Worm (Caenorhabditis elegans) whole organism, late embryonic: Measurements from ENCODE around the gene mec-12.

ENCODE experiments used
- C08G9.2 ChIP-seq: sonication (generic microtip); optimal IDR thresholded peaks from 2 replicates; lab custom pipeline; 2016; ENCODE audit warnings: mild to moderate bottlenecking, missing genetic modification characterization, moderate library complexity, missing compliant biosample characterization
- F13H6.1 ChIP-seq: sonication (generic microtip); optimal IDR thresholded peaks from 2 replicates; lab custom pipeline; 2016; ENCODE audit warnings: missing genetic modification characterization, missing compliant biosample characterization
- K09A11.1 ChIP-seq: sonication (generic microtip); optimal IDR thresholded peaks from 2 replicates; lab custom pipeline; 2017; ENCODE audit warnings: antibody characterized with exemption, mild to moderate bottlenecking, missing genetic modification characterization, missing compliant biosample characterization; ENCODE audit not compliant: insufficient read depth
- ama-1 ChIP-seq: fragments of 150-350 bp; optimal IDR thresholded peaks from 2 replicates; lab custom pipeline; 2014
- ceh-14 ChIP-seq: sonication (generic microtip); optimal IDR thresholded peaks from 2 replicates; lab custom pipeline; 2016; ENCODE audit warnings: missing genotype, missing genetic modification characterization, missing compliant biosample characterization
- ceh-18 ChIP-seq: sonication (generic microtip); optimal IDR thresholded peaks from 2 replicates; lab custom pipeline; 2016; ENCODE audit warnings: missing genetic modification characterization, missing compliant biosample characterization
- ceh-2 ChIP-seq: sonication (generic microtip); optimal IDR thresholded peaks from 2 replicates; lab custom pipeline; 2016; ENCODE audit warnings: missing genotype, missing genetic modification characterization, missing compliant biosample characterization
- ceh-22 ChIP-seq: sonication (generic microtip); optimal IDR thresholded peaks from 2 replicates; lab custom pipeline; 2017; ENCODE audit warnings: missing biosample characterization, missing genetic modification characterization
- ceh-24 ChIP-seq: sonication (generic microtip); optimal IDR thresholded peaks from 2 replicates; lab custom pipeline; 2016; ENCODE audit warnings: mild to moderate bottlenecking, missing genetic modification characterization, missing compliant biosample characterization
- ceh-30 ChIP-seq: fragments of 150-350 bp; optimal IDR thresholded peaks from 2 replicates; lab custom pipeline; 2014; ENCODE audit warnings: missing biosample characterization, missing genetic modification characterization
- ceh-45 ChIP-seq: fragments of 200-800 bp; sonication (Bioruptor generic); IDR thresholded peaks from 2 replicates; pipeline ENCODE4 v1.3.6; 2022; ENCODE audit warnings: missing genetic modification reagents, missing genetic modification characterization, missing compliant biosample characterization
- ceh-48 ChIP-seq: sonication (generic microtip); optimal IDR thresholded peaks from 2 replicates; lab custom pipeline; 2016; ENCODE audit warnings: missing genetic modification characterization, inconsistent platforms, missing compliant biosample characterization
- dmd-4 ChIP-seq: sonication (generic microtip); optimal IDR thresholded peaks from 2 replicates; lab custom pipeline; 2016; ENCODE audit warnings: borderline replicate concordance, missing genetic modification characterization, missing compliant biosample characterization
- dve-1 ChIP-seq: sonication (generic microtip); optimal IDR thresholded peaks from 2 replicates; lab custom pipeline; 2017; ENCODE audit warnings: antibody characterized with exemption, mild to moderate bottlenecking, missing genetic modification characterization, missing compliant biosample characterization
- elt-2 ChIP-seq: sonication (generic microtip); optimal IDR thresholded peaks from 2 replicates; lab custom pipeline; 2016; ENCODE audit warnings: missing genetic modification reagents, missing genetic modification characterization, missing compliant biosample characterization
- elt-4 ChIP-seq: sonication (generic microtip); optimal IDR thresholded peaks from 2 replicates; lab custom pipeline; 2016; ENCODE audit warnings: missing genetic modification characterization, missing compliant biosample characterization
- ets-4 ChIP-seq: sonication (generic microtip); optimal IDR thresholded peaks from 2 replicates; lab custom pipeline; 2016; ENCODE audit warnings: missing genetic modification characterization, missing compliant biosample characterization
- fax-1 ChIP-seq: sonication (generic microtip); optimal IDR thresholded peaks from 2 replicates; lab custom pipeline; 2016; ENCODE audit warnings: missing genotype, missing genetic modification characterization, missing compliant biosample characterization
- fkh-10 ChIP-seq: fragments of 150-350 bp; optimal IDR thresholded peaks from 2 replicates; lab custom pipeline; 2014; ENCODE audit warnings: missing biosample characterization, missing genetic modification reagents, missing genetic modification characterization
- fkh-6 ChIP-seq: sonication (generic microtip); optimal IDR thresholded peaks from 2 replicates; lab custom pipeline; 2016; ENCODE audit warnings: missing genetic modification characterization, missing compliant biosample characterization
- hlh-30 ChIP-seq: sonication (generic microtip); optimal IDR thresholded peaks from 2 replicates; lab custom pipeline; 2017; ENCODE audit warnings: antibody characterized with exemption, missing genetic modification characterization, missing compliant biosample characterization; ENCODE audit not compliant: insufficient read depth
- hlh-6 ChIP-seq: sonication (generic microtip); optimal IDR thresholded peaks from 2 replicates; lab custom pipeline; 2016; ENCODE audit warnings: missing genotype, missing genetic modification characterization, missing compliant biosample characterization
- lin-11 ChIP-seq: fragments of 200-800 bp; sonication (Bioruptor generic); optimal IDR thresholded peaks from 2 replicates; lab custom pipeline; 2018; ENCODE audit warnings: mild to moderate bottlenecking, missing genetic modification characterization, missing compliant biosample characterization
- madf-2 ChIP-seq: sonication (generic microtip); optimal IDR thresholded peaks from 2 replicates; lab custom pipeline; 2017; ENCODE audit warnings: missing genetic modification characterization, missing compliant biosample characterization
- mec-3 ChIP-seq: sonication (generic microtip); optimal IDR thresholded peaks from 2 replicates; lab custom pipeline; 2016; ENCODE audit warnings: borderline replicate concordance, missing genetic modification characterization, missing compliant biosample characterization
- odd-2 ChIP-seq: sonication (generic microtip); optimal IDR thresholded peaks from 2 replicates; lab custom pipeline; 2017; ENCODE audit warnings: antibody characterized with exemption, mild to moderate bottlenecking, missing genetic modification characterization, missing compliant biosample characterization
- pag-3 ChIP-seq: sonication (generic microtip); optimal IDR thresholded peaks from 2 replicates; lab custom pipeline; 2016; ENCODE audit warnings: missing compliant biosample characterization, missing genetic modification characterization, borderline replicate concordance
- pat-9 ChIP-seq: fragments of 200-800 bp; sonication (Bioruptor generic); optimal IDR thresholded peaks from 2 replicates; lab custom pipeline; 2018; ENCODE audit warnings: mild to moderate bottlenecking, missing genetic modification characterization, moderate library complexity, missing compliant biosample characterization
- pax-1 ChIP-seq: fragments of 150-350 bp; optimal IDR thresholded peaks from 2 replicates; lab custom pipeline; 2014; ENCODE audit warnings: missing biosample characterization, missing genetic modification characterization
- pha-2 ChIP-seq: sonication (generic microtip); optimal IDR thresholded peaks from 2 replicates; lab custom pipeline; 2017; ENCODE audit warnings: mild to moderate bottlenecking, missing genetic modification characterization, missing compliant biosample characterization
- pha-4 ChIP-seq: fragments of 150-350 bp; optimal IDR thresholded peaks from 2 replicates; lab custom pipeline; 2018; ENCODE audit warnings: missing biosample characterization, missing genetic modification reagents, missing genetic modification characterization
- pqm-1 ChIP-seq: sonication (generic microtip); optimal IDR thresholded peaks from 2 replicates; lab custom pipeline; 2016; ENCODE audit warnings: missing genetic modification characterization, missing compliant biosample characterization
- pros-1 ChIP-seq: fragments of 150-350 bp; optimal IDR thresholded peaks from 2 replicates; lab custom pipeline; 2014; ENCODE audit warnings: missing biosample characterization, missing genetic modification reagents, missing genetic modification characterization
- sox-4 ChIP-seq: sonication (generic microtip); optimal IDR thresholded peaks from 2 replicates; lab custom pipeline; 2017; ENCODE audit warnings: mild to moderate bottlenecking, missing genetic modification characterization, inconsistent platforms, missing compliant biosample characterization
- syd-9 ChIP-seq: sonication (generic microtip); optimal IDR thresholded peaks from 2 replicates; lab custom pipeline; 2016; ENCODE audit warnings: mild to moderate bottlenecking, missing genetic modification characterization, moderate library complexity, missing compliant biosample characterization
- tbx-2 ChIP-seq: sonication (generic microtip); optimal IDR thresholded peaks from 2 replicates; lab custom pipeline; 2016; ENCODE audit warnings: missing genetic modification characterization, missing compliant biosample characterization
- unc-3 ChIP-seq, 2 experiments: fragments of 200-800 bp in 1 of 2; sonication (Bioruptor generic) in 1 of 2; sonication (generic microtip) in 1 of 2; conservative IDR thresholded peaks in 1 of 2; optimal IDR thresholded peaks in 1 of 2; 2 replicates each; pipeline versions ENCODE4 v1.3.6 to Lab custom; 2016 to 2022; ENCODE audit warnings: missing compliant biosample characterization in 2 of 2, missing genetic modification characterization in 2 of 2, missing genetic modification reagents in 1 of 2
- unc-42 ChIP-seq: sonication (generic microtip); optimal IDR thresholded peaks from 2 replicates; lab custom pipeline; 2016; ENCODE audit warnings: missing genotype, missing genetic modification characterization, missing compliant biosample characterization
- unc-55 ChIP-seq: sonication (generic microtip); optimal IDR thresholded peaks from 2 replicates; lab custom pipeline; 2017; ENCODE audit warnings: missing biosample characterization, missing genetic modification reagents, missing genetic modification characterization
- unc-86 ChIP-seq: sonication (generic microtip); optimal IDR thresholded peaks from 2 replicates; lab custom pipeline; 2016; ENCODE audit warnings: missing genetic modification characterization, missing compliant biosample characterization
- zip-5 ChIP-seq: sonication (generic microtip); optimal IDR thresholded peaks from 2 replicates; lab custom pipeline; 2016; ENCODE audit warnings: missing genetic modification characterization, missing compliant biosample characterization

Gene mec-12

DNA sequence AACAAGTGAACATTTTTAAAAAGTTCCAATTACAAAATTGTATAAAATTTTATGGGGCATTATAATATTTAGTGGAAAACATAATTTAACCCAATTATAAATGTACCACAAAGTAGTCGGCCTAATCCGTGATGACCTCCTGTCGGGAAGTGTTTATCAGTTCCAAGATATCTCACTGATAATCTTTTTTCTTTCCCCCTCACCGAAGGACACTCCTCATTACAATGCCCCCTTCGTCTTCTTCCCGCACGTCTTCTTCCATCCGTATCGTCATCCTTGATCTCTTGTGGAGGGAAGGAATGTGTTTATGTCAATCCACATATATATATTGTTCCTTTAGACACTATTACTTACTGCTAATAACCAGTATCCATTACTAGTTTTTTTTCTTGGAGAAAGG, 26.3 kb upstream of the mec-12 start, which contains the start of gene R148.5:
Gene R148.5, plus strand, starts transcription at position 331 of the 400 bp plus-strand sequence.
- no peak for TF ChIP-seq ceh-18 (tag; lab: Kevin White, UChicago)
- TF ChIP-seq pqm-1 (tag; lab: Kevin White, UChicago), result no peak
- no peak for TF ChIP-seq C08G9.2
- no peak for TF ChIP-seq ceh-24
- TF ChIP-seq sox-4 (tag; lab: Kevin White, UChicago), result no peak

DNA sequence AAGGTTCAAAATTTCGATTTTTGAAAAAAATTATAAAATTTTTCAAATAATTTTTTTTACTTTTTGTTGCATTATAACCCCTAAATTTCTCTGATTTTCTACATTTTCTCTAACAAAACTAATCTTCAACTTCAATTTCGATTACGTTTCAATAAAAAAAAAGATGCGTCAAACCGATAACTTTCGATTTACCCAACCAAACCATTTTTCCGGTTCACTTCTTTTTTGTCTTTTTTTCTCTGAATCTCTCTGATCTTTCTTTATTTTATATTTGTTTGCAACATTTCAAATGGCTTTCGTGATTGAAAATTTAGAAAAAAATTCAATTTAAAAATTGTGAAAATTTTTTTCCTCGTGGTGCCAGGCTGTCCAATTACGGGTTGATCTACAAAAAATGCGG, 24.4 kb upstream of the mec-12 start:
- TF ChIP-seq unc-3 (GFP tag; conservative IDR thresholded peaks at IDR 0.05; lab: Robert Waterston, UW) (no peak), unc-3 (tag; optimal IDR thresholded peaks at IDR 0.05; lab: Kevin White, UChicago) (no peak), ceh-24 (no peak), F13H6.1 (tag; lab: Kevin White, UChicago) (no peak), hlh-30 (no peak), zip-5 (tag; lab: Kevin White, UChicago) (no peak), hlh-6 (tag; lab: Kevin White, UChicago) (no peak), mec-3 (tag; lab: Kevin White, UChicago) (no peak), ceh-22 (tag; lab: Kevin White, UChicago) (no peak), pat-9 (tag; lab: Kevin White, UChicago) (no peak), sox-4 (tag; lab: Kevin White, UChicago) (no peak), madf-2 (tag; lab: Kevin White, UChicago) (no peak), fkh-10 (no peak), unc-42 (tag; lab: Kevin White, UChicago) (no peak), fkh-6 (tag; lab: Kevin White, UChicago) (no peak), unc-86 (tag; lab: Kevin White, UChicago) (no peak)

DNA sequence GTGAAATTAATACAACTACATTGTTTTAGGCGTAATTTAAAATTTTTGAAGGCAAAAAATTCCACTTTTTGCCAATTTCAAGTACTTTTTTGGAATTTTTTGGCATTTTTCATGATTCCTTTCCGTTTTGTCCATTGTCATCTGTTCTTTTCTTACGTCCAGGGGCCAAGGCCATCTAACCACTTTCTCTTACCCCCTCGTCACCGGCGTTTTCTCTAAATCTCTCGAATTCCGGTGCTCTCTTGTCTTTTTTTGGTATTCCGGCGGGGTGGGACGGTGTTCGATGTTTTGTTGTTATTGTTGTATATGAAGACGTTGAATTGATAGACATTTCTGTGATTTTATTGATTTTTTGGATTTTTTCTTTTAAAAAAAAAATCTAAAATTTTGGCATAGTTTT, 22.6 kb upstream of the mec-12 start:
- TF ChIP-seq zip-5 (tag; lab: Kevin White, UChicago) (no peak), pax-1 (no peak), pat-9 (tag; lab: Kevin White, UChicago) (no peak)
- TF ChIP-seq, all 69 proteins: peak for 0

DNA sequence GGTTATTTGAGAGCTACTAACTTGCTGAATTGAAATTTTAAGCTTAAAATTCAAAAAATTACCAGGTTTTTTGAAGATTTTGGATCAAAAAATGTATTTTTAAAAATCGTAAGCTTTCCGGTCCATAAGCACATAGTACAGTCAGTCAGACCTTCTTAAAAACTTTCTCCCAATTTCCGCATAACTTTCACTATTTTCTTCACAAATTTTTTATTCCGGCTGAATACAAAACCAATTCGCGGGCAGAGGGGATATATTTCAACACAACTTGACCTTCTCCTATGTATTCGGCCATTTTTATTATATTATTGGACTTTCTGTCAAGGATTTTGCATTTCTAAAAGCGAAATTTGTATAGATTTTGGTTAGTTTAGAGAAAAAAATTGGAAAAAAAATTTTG, 21.5 kb upstream of the mec-12 start:
- no peak for TF ChIP-seq dmd-4 (tag; lab: Kevin White, UChicago)
- TF ChIP-seq odd-2 (tag; lab: Kevin White, UChicago), result no peak
- TF ChIP-seq ets-4, result no peak
- no peak for TF ChIP-seq K09A11.1 (tag; lab: Kevin White, UChicago)
- no peak for TF ChIP-seq dve-1
- no peak for TF ChIP-seq ceh-30 (tag; lab: Kevin White, UChicago)
- TF ChIP-seq hlh-30, result no peak
- no peak for TF ChIP-seq elt-2 (tag; lab: Kevin White, UChicago)
- no peak for TF ChIP-seq lin-11
- no peak for TF ChIP-seq pax-1
- no peak for TF ChIP-seq fkh-10
- no peak for TF ChIP-seq unc-55 (GFP tag; lab: Kevin White, UChicago)
- no peak for TF ChIP-seq ceh-48 (tag; lab: Kevin White, UChicago)
- TF ChIP-seq fax-1 (tag; lab: Kevin White, UChicago), result no peak
- no peak for TF ChIP-seq ceh-45 (GFP tag; lab: Robert Waterston, UW)
- no peak for TF ChIP-seq pros-1
- no peak for TF ChIP-seq hlh-6 (tag; lab: Kevin White, UChicago)
- no peak for TF ChIP-seq tbx-2 (tag; lab: Kevin White, UChicago)

DNA sequence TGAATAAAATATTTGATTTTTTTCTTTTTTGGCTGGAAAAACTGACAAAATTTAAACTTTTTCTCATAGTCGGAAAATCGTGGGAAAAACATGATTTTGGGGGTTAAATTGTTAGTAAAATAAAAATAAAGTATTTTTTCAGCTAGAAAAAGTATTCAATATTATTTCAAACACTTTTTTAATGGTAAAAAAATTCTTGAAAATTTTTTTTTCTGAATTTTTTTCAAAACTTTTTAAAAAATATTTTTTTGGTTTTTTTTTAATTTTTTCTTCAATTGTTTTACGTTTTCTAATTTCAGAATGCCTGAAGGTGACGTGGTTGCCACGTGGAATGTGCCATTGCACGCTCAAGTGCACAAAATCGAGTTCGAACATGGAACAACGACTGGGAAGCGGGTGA, 15.9 kb upstream of the mec-12 start, which contains the start of gene C44B11.1:
Gene C44B11.1, plus strand, starts transcription at position 301 of the 400 bp plus-strand sequence.
- no peak for TF ChIP-seq dve-1
- no peak for TF ChIP-seq ets-4
- no peak for TF ChIP-seq C08G9.2
- no peak for TF ChIP-seq pha-4
- no peak for TF ChIP-seq syd-9
- TF ChIP-seq tbx-2 (tag; lab: Kevin White, UChicago), result no peak
- TF ChIP-seq ceh-2, result no peak
- TF ChIP-seq F13H6.1 (tag; lab: Kevin White, UChicago), result no peak
- no peak for TF ChIP-seq ama-1 (lab: Kevin White, UChicago)
- no peak for TF ChIP-seq elt-4 (tag; lab: Kevin White, UChicago)
- no peak for TF ChIP-seq pha-2 (tag; lab: Kevin White, UChicago)
- TF ChIP-seq pag-3 (tag; lab: Kevin White, UChicago), result no peak
- TF ChIP-seq odd-2 (tag; lab: Kevin White, UChicago), result no peak
- TF ChIP-seq ceh-14, result no peak
- no peak for TF ChIP-seq elt-2 (tag; lab: Kevin White, UChicago)
- TF ChIP-seq unc-3 (GFP tag; conservative IDR thresholded peaks at IDR 0.05; lab: Robert Waterston, UW), result no peak
- no peak for TF ChIP-seq unc-3 (tag; optimal IDR thresholded peaks at IDR 0.05; lab: Kevin White, UChicago)
